Worm (Caenorhabditis elegans) whole organism, late embryonic: ENCODE data around the gene T01D1.4.

Experiments
- ama-1 ChIP-seq: fragments of 150-350 bp; optimal IDR thresholded peaks from 2 replicates; lab custom pipeline; 2014
- ceh-18 ChIP-seq: sonication (generic microtip); optimal IDR thresholded peaks from 2 replicates; lab custom pipeline; 2016; ENCODE audit warnings: missing genetic modification characterization, missing compliant biosample characterization
- ceh-31 ChIP-seq: sonication (generic microtip); optimal IDR thresholded peaks from 2 replicates; lab custom pipeline; 2016; ENCODE audit warnings: missing genetic modification characterization, missing compliant biosample characterization
- dmd-4 ChIP-seq: sonication (generic microtip); optimal IDR thresholded peaks from 2 replicates; lab custom pipeline; 2016; ENCODE audit warnings: borderline replicate concordance, missing genetic modification characterization, missing compliant biosample characterization
- fax-1 ChIP-seq: sonication (generic microtip); optimal IDR thresholded peaks from 2 replicates; lab custom pipeline; 2016; ENCODE audit warnings: missing genotype, missing genetic modification characterization, missing compliant biosample characterization
- fkh-6 ChIP-seq: sonication (generic microtip); optimal IDR thresholded peaks from 2 replicates; lab custom pipeline; 2016; ENCODE audit warnings: missing genetic modification characterization, missing compliant biosample characterization
- lim-6 ChIP-seq: sonication (generic microtip); optimal IDR thresholded peaks from 2 replicates; lab custom pipeline; 2016; ENCODE audit warnings: missing genetic modification characterization, missing compliant biosample characterization
- nhr-11 ChIP-seq: fragments of 150-350 bp; optimal IDR thresholded peaks from 2 replicates; lab custom pipeline; 2014; ENCODE audit warnings: missing biosample characterization, missing genetic modification characterization
- pqm-1 ChIP-seq: sonication (generic microtip); optimal IDR thresholded peaks from 2 replicates; lab custom pipeline; 2016; ENCODE audit warnings: missing genetic modification characterization, missing compliant biosample characterization
- rnt-1 ChIP-seq: sonication (generic microtip); optimal IDR thresholded peaks from 2 replicates; lab custom pipeline; 2016; ENCODE audit warnings: missing genetic modification characterization, missing compliant biosample characterization
- zip-5 ChIP-seq: sonication (generic microtip); optimal IDR thresholded peaks from 2 replicates; lab custom pipeline; 2016; ENCODE audit warnings: missing genetic modification characterization, missing compliant biosample characterization
- ztf-16 ChIP-seq: sonication (generic microtip); optimal IDR thresholded peaks from 2 replicates; lab custom pipeline; 2017; ENCODE audit warnings: missing genetic modification characterization, missing compliant biosample characterization

ce11 chrII:159294-159922 is 19.5 kb downstream of the T01D1.4 start:
- TF ChIP-seq fax-1 (tag; lab: Kevin White, UChicago) = no peak
- TF ChIP-seq ceh-18 (tag; lab: Kevin White, UChicago) = peak; percentile 22
- TF ChIP-seq nhr-11 (tag; lab: Kevin White, UChicago) = no peak
- no peak for TF ChIP-seq lim-6 (tag; lab: Kevin White, UChicago)
- TF ChIP-seq pqm-1 = no peak
- no peak for TF ChIP-seq ama-1
- TF ChIP-seq fkh-6 = no peak
- no peak for TF ChIP-seq ztf-16 (tag; lab: Kevin White, UChicago)
- TF ChIP-seq zip-5 (tag; lab: Kevin White, UChicago) = no peak
- TF ChIP-seq ceh-31 = no peak
- no peak for TF ChIP-seq rnt-1
- TF ChIP-seq dmd-4 = no peak
